In genomic region chr2L:897124-897523, dm6 we compare ENCODE assay signal across 1 fruit fly cellular context.
TF ChIP-seq lines count a peak whose summit lies in the region.

No protein-coding gene starts in this region.

TF ChIP-seq in whole organism, embryonic, 481 proteins besides CTCF, POLR2A, EP300 and RAD21 (continued from another document):
- TF ChIP-seq Doc3 (GFP tag; IDR thresholded peaks at IDR 0.05; lab: Robert Waterston, UW; ENCODE audit: partially characterized antibody) (no peak), CG5180 (GFP tag; optimal IDR thresholded peaks at IDR 0.05; lab: Kevin White, UChicago) (no peak), CG3838 (GFP tag; optimal IDR thresholded peaks at IDR 0.05; lab: Kevin White, UChicago) (no peak), ham (GFP tag; IDR thresholded peaks at IDR 0.05; lab: Robert Waterston, UW) (no peak), pita (GFP tag; optimal IDR thresholded peaks at IDR 0.05; lab: Kevin White, UChicago) (no peak), Med (GFP tag; lab: Kevin White, UChicago) (peak; percentile 76), sisA (GFP tag; IDR thresholded peaks at IDR 0.05; lab: Robert Waterston, UW) (peak; percentile 45; the same call in 1 of the 2 replicates), CG12219 (GFP tag; optimal IDR thresholded peaks at IDR 0.05; lab: Kevin White, UChicago) (no peak), HLH54F (GFP tag; optimal IDR thresholded peaks at IDR 0.05; lab: Kevin White, UChicago) (no peak), CG10431 (GFP tag; optimal IDR thresholded peaks at IDR 0.05; lab: Kevin White, UChicago) (no peak), D (optimal IDR thresholded peaks at IDR 0.05; lab: Kevin White, UChicago) (no peak), D (GFP tag; optimal IDR thresholded peaks at IDR 0.05; lab: Kevin White, UChicago) (no peak), CG16813 (GFP tag; IDR thresholded peaks at IDR 0.05; lab: Robert Waterston, UW; ENCODE audit: partially characterized antibody) (no peak), dpn (GFP tag; optimal IDR thresholded peaks at IDR 0.05; lab: Kevin White, UChicago) (peak in 1 of 2 experiments; percentile 8), CG1024 (GFP tag; IDR thresholded peaks at IDR 0.05; lab: Robert Waterston, UW) (no peak), gce (GFP tag; IDR thresholded peaks at IDR 0.05; lab: Robert Waterston, UW) (no peak), cato (GFP tag; optimal IDR thresholded peaks at IDR 0.05; lab: Kevin White, UChicago; ENCODE audit: borderline replicate concordance) (no peak), prd (optimal IDR thresholded peaks at IDR 0.05; lab: Kevin White, UChicago) (no peak), prd (GFP tag; IDR thresholded peaks at IDR 0.05; lab: Robert Waterston, UW) (peak; percentile 58), CG6791 (GFP tag; IDR thresholded peaks at IDR 0.05; lab: Robert Waterston, UW; ENCODE audit: partially characterized antibody) (no peak), pan (optimal IDR thresholded peaks at IDR 0.05; lab: Kevin White, UChicago) (no peak), pan (GFP tag; optimal IDR thresholded peaks at IDR 0.05 in 1 of 2, IDR thresholded peaks at IDR 0.05 in 1 of 2) (peak in 1 of 2 experiments; percentile 65), CG43689 (GFP tag; IDR thresholded peaks at IDR 0.05; lab: Robert Waterston, UW) (no peak), toy (GFP tag; IDR thresholded peaks at IDR 0.05; lab: Robert Waterston, UW) (no peak), ken (GFP tag; IDR thresholded peaks at IDR 0.05; lab: Robert Waterston, UW) (0 out of 3 replicates have a peak, but pooled peaks have one; percentile 30), dysf (GFP tag; IDR thresholded peaks at IDR 0.05; lab: Robert Waterston, UW) (no peak), h (optimal IDR thresholded peaks at IDR 0.05; lab: Kevin White, UChicago) (no peak), CG14050 (GFP tag; IDR thresholded peaks at IDR 0.05; lab: Robert Waterston, UW) (no peak), exex (tag; optimal IDR thresholded peaks at IDR 0.05; lab: Kevin White, UChicago) (no peak), Oli (tag; optimal IDR thresholded peaks at IDR 0.05; lab: Kevin White, UChicago) (peak; percentile 13), dmrt99B (tag; optimal IDR thresholded peaks at IDR 0.05; lab: Kevin White, UChicago) (peak; percentile 23), tx (GFP tag; optimal IDR thresholded peaks at IDR 0.05; lab: Kevin White, UChicago) (no peak), CG9876 (GFP tag; optimal IDR thresholded peaks at IDR 0.05; lab: Kevin White, UChicago) (no peak), CG11085 (GFP tag; IDR thresholded peaks at IDR 0.05; lab: Robert Waterston, UW) (peak; percentile 13; the same call in 1 of the 2 replicates), phol (tag; optimal IDR thresholded peaks at IDR 0.05; lab: Kevin White, UChicago) (peak; percentile 11), Sry-δ (GFP tag; optimal IDR thresholded peaks at IDR 0.05; lab: Kevin White, UChicago) (no peak), tgo (GFP tag; IDR thresholded peaks at IDR 0.05; lab: Robert Waterston, UW) (peak; percentile 26; the same call in 1 of the 3 replicates), CG11695 (GFP tag; IDR thresholded peaks at IDR 0.05; lab: Robert Waterston, UW) (no peak), CG15514 (GFP tag; optimal IDR thresholded peaks at IDR 0.05; lab: Kevin White, UChicago) (peak; percentile 7), ERR (GFP tag; optimal IDR thresholded peaks at IDR 0.05; lab: Kevin White, UChicago) (no peak), CG1233 (GFP tag; optimal IDR thresholded peaks at IDR 0.05; lab: Kevin White, UChicago) (no peak), CG34224 (GFP tag; IDR thresholded peaks at IDR 0.05; lab: Robert Waterston, UW; ENCODE audit: partially characterized antibody) (no peak), Tbp (GFP tag; optimal IDR thresholded peaks at IDR 0.05; lab: Kevin White, UChicago) (no peak), HLH4C (GFP tag; IDR thresholded peaks at IDR 0.05; lab: Robert Waterston, UW; ENCODE audit: partially characterized antibody) (no peak), Nf-YC (tag; optimal IDR thresholded peaks at IDR 0.05; lab: Kevin White, UChicago) (no peak), CG33557 (GFP tag; optimal IDR thresholded peaks at IDR 0.05; lab: Kevin White, UChicago) (no peak), CG30020 (tag; optimal IDR thresholded peaks at IDR 0.05; lab: Kevin White, UChicago) (no peak), scrt (GFP tag; optimal IDR thresholded peaks at IDR 0.05; lab: Kevin White, UChicago) (no peak), H15 (GFP tag; IDR thresholded peaks at IDR 0.05; lab: Robert Waterston, UW) (no peak), CG7556 (GFP tag; optimal IDR thresholded peaks at IDR 0.05; lab: Kevin White, UChicago) (no peak), mld (GFP tag; IDR thresholded peaks at IDR 0.05; lab: Robert Waterston, UW; ENCODE audit: partially characterized antibody) (no peak), CG7372 (GFP tag; IDR thresholded peaks at IDR 0.05; lab: Robert Waterston, UW) (no peak), trh (GFP tag; optimal IDR thresholded peaks at IDR 0.05; lab: Kevin White, UChicago) (no peak), ci (GFP tag; IDR thresholded peaks at IDR 0.05; lab: Robert Waterston, UW) (0 out of 3 replicates have a peak, but pooled peaks have one; percentile 43), E2f1 (GFP tag; IDR thresholded peaks at IDR 0.05; lab: Robert Waterston, UW) (no peak), CG7271 (tag; optimal IDR thresholded peaks at IDR 0.05; lab: Kevin White, UChicago) (no peak), CG3995 (GFP tag; optimal IDR thresholded peaks at IDR 0.05; lab: Kevin White, UChicago) (no peak), zen2 (GFP tag; IDR thresholded peaks at IDR 0.05; lab: Robert Waterston, UW; ENCODE audit: partially characterized antibody) (no peak), stc (GFP tag; IDR thresholded peaks at IDR 0.05; lab: Robert Waterston, UW) (0 out of 2 replicates have a peak, but pooled peaks have one; percentile 10), CG13894 (tag; optimal IDR thresholded peaks at IDR 0.05; lab: Kevin White, UChicago) (no peak), CG2678 (tag; optimal IDR thresholded peaks at IDR 0.05; lab: Kevin White, UChicago) (peak; percentile 41), CG8388 (GFP tag; optimal IDR thresholded peaks at IDR 0.05; lab: Kevin White, UChicago) (no peak), CG7357 (GFP tag; IDR thresholded peaks at IDR 0.05; lab: Robert Waterston, UW) (no peak), CG9215 (GFP tag; IDR thresholded peaks at IDR 0.05; lab: Robert Waterston, UW) (no peak), en (GFP tag; optimal IDR thresholded peaks at IDR 0.05; lab: Kevin White, UChicago) (no peak), grn (GFP tag; optimal IDR thresholded peaks at IDR 0.05; lab: Kevin White, UChicago) (no peak), rib (GFP tag; IDR thresholded peaks at IDR 0.05; lab: Robert Waterston, UW) (no peak), usp (GFP tag; optimal IDR thresholded peaks at IDR 0.05; lab: Kevin White, UChicago) (no peak), ttk (GFP tag; IDR thresholded peaks at IDR 0.05; lab: Robert Waterston, UW) (no peak), ranshi (GFP tag; IDR thresholded peaks at IDR 0.05; lab: Robert Waterston, UW) (peak; percentile 32; the same call in 1 of the 2 replicates), pb (GFP tag; optimal IDR thresholded peaks at IDR 0.05; lab: Kevin White, UChicago) (no peak), CG14441 (GFP tag; IDR thresholded peaks at IDR 0.05; lab: Robert Waterston, UW) (0 out of 2 replicates have a peak, but pooled peaks have one; percentile 17), Ada2b (GFP tag; IDR thresholded peaks at IDR 0.05; lab: Robert Waterston, UW) (no peak), CG13424 (tag; optimal IDR thresholded peaks at IDR 0.05; lab: Kevin White, UChicago) (peak; percentile 15), cg (GFP tag; optimal IDR thresholded peaks at IDR 0.05; lab: Kevin White, UChicago) (no peak), sens (GFP tag; lab: Kevin White, UChicago) (peak; percentile 62), Hr78 (GFP tag; optimal IDR thresholded peaks at IDR 0.05; lab: Kevin White, UChicago) (no peak), CG9817 (tag; optimal IDR thresholded peaks at IDR 0.05; lab: Kevin White, UChicago) (peak; percentile 10), MBD-R2 (GFP tag; IDR thresholded peaks at IDR 0.05; lab: Robert Waterston, UW) (0 out of 2 replicates have a peak, but pooled peaks have one; percentile 18), CG6272 (GFP tag; IDR thresholded peaks at IDR 0.05; lab: Robert Waterston, UW) (no peak), CG11504 (tag; optimal IDR thresholded peaks at IDR 0.05; lab: Kevin White, UChicago) (peak; percentile 44), Lhr (GFP tag; optimal IDR thresholded peaks at IDR 0.05; lab: Kevin White, UChicago) (no peak), CG10979 (tag; optimal IDR thresholded peaks at IDR 0.05; lab: Kevin White, UChicago) (no peak), psq (GFP tag; optimal IDR thresholded peaks at IDR 0.05; lab: Kevin White, UChicago) (no peak), CG1603 (tag; optimal IDR thresholded peaks at IDR 0.05; lab: Kevin White, UChicago) (peak; percentile 44), ara (GFP tag; IDR thresholded peaks at IDR 0.05; lab: Robert Waterston, UW) (no peak), CG18476 (GFP tag; optimal IDR thresholded peaks at IDR 0.05; lab: Kevin White, UChicago) (no peak), caup (GFP tag; optimal IDR thresholded peaks at IDR 0.05; lab: Kevin White, UChicago; ENCODE audit: severe bottlenecking) (peak; percentile 6), CG6854 (GFP tag; optimal IDR thresholded peaks at IDR 0.05; lab: Kevin White, UChicago) (no peak), CG34422 (GFP tag; IDR thresholded peaks at IDR 0.05; lab: Robert Waterston, UW) (no peak), ase (GFP tag; IDR thresholded peaks at IDR 0.05; lab: Robert Waterston, UW) (0 out of 3 replicates have a peak, but pooled peaks have one; percentile 38)
